Worm (Caenorhabditis elegans) whole organism, young adult: ENCODE results near the gene mlt-8.

Source experiments
- B0336.3 ChIP-seq: fragments of 200-800 bp; sonication (Bioruptor generic); IDR thresholded peaks from 2 replicates; pipeline ENCODE4 v1.3.6; 2022; ENCODE audit warnings: missing genetic modification characterization, missing compliant biosample characterization
- D2030.7 ChIP-seq: fragments of 200-800 bp; sonication (Bioruptor generic); IDR thresholded peaks from 2 replicates; pipeline ENCODE4 v1.3.6; 2022; ENCODE audit warnings: missing genetic modification reagents, missing genetic modification characterization, missing compliant biosample characterization
- F10E7.11 ChIP-seq: sonication (generic microtip); optimal IDR thresholded peaks from 2 replicates; lab custom pipeline; 2017; ENCODE audit warnings: mild to moderate bottlenecking, missing genetic modification characterization, moderate library complexity, missing compliant biosample characterization
- F22D6.2 ChIP-seq: sonication (generic microtip); optimal IDR thresholded peaks from 2 replicates; lab custom pipeline; 2016; ENCODE audit warnings: mild to moderate bottlenecking, missing genetic modification characterization, missing compliant biosample characterization
- F33H1.4 ChIP-seq: fragments of 200-800 bp; sonication (Bioruptor generic); IDR thresholded peaks from 2 replicates; pipeline ENCODE4 v1.3.6; 2022; ENCODE audit warnings: missing genetic modification reagents, missing genetic modification characterization, missing compliant biosample characterization
- F39B2.1 ChIP-seq: fragments of 200-800 bp; sonication (Bioruptor generic); IDR thresholded peaks from 2 replicates; pipeline ENCODE4 v1.3.6; 2022; ENCODE audit warnings: missing genetic modification reagents, missing genetic modification characterization, missing compliant biosample characterization
- F49E8.2 ChIP-seq: sonication (generic microtip); optimal IDR thresholded peaks from 3 replicates; lab custom pipeline; 2017; ENCODE audit warnings: missing genetic modification characterization, mild to moderate bottlenecking, missing compliant biosample characterization, antibody characterized with exemption, moderate library complexity; ENCODE audit not compliant: insufficient read depth
- F52B5.7 ChIP-seq: sonication (generic microtip); optimal IDR thresholded peaks from 2 replicates; lab custom pipeline; 2016; ENCODE audit warnings: mild to moderate bottlenecking, missing genetic modification characterization, missing compliant biosample characterization
- K12H6.12 ChIP-seq: fragments of 200-800 bp; sonication (Bioruptor generic); optimal IDR thresholded peaks from 2 replicates; lab custom pipeline; 2018; ENCODE audit warnings: mild to moderate bottlenecking, missing genetic modification characterization, missing compliant biosample characterization
- Y53G8AR.9 ChIP-seq: fragments of 200-800 bp; sonication (Bioruptor generic); conservative IDR thresholded peaks from 2 replicates; pipeline ENCODE4 v1.3.6; 2022; ENCODE audit warnings: missing genetic modification reagents, missing genetic modification characterization, missing compliant biosample characterization
- Y56A3A.18 ChIP-seq: fragments of 200-800 bp; sonication (Bioruptor generic); IDR thresholded peaks from 2 replicates; pipeline ENCODE4 v1.3.6; 2022; ENCODE audit warnings: missing genetic modification reagents, missing genetic modification characterization, missing compliant biosample characterization
- Y79H2A.3 ChIP-seq: fragments of 200-800 bp; sonication (Bioruptor generic); conservative IDR thresholded peaks from 2 replicates; pipeline ENCODE4 v1.3.6; 2022; ENCODE audit warnings: missing genetic modification reagents, missing genetic modification characterization, missing compliant biosample characterization
- ZK185.1 ChIP-seq: sonication (generic microtip); optimal IDR thresholded peaks from 2 replicates; lab custom pipeline; 2016; ENCODE audit warnings: mild to moderate bottlenecking, missing genetic modification characterization, missing compliant biosample characterization; ENCODE audit not compliant: poor library complexity, severe bottlenecking
- akir-1 ChIP-seq: fragments of 200-800 bp; sonication (Bioruptor generic); optimal IDR thresholded peaks from 2 replicates; lab custom pipeline; 2018; ENCODE audit warnings: mild to moderate bottlenecking, missing genetic modification characterization, moderate library complexity, missing compliant biosample characterization
- attf-3 ChIP-seq: fragments of 200-800 bp; sonication (Bioruptor generic); conservative IDR thresholded peaks from 2 replicates; pipeline ENCODE4 v1.3.6; 2022; ENCODE audit warnings: missing genetic modification reagents, missing genetic modification characterization, missing compliant biosample characterization
- attf-6 ChIP-seq: fragments of 200-800 bp; sonication (Bioruptor generic); IDR thresholded peaks from 2 replicates; pipeline ENCODE4 v1.3.6; 2022; ENCODE audit warnings: missing genetic modification reagents, missing genetic modification characterization, missing compliant biosample characterization
- ccch-3 ChIP-seq: fragments of 200-800 bp; sonication (Bioruptor generic); optimal IDR thresholded peaks from 2 replicates; lab custom pipeline; 2018; ENCODE audit warnings: mild to moderate bottlenecking, missing genetic modification characterization, missing compliant biosample characterization
- cebp-1 ChIP-seq, 2 experiments: fragments of 200-800 bp in 1 of 2; sonication (Bioruptor generic) in 1 of 2; sonication (generic microtip) in 1 of 2; IDR thresholded peaks in 1 of 2; optimal IDR thresholded peaks in 1 of 2; 2 replicates each; pipeline versions ENCODE4 v1.3.6 to Lab custom; 2017 to 2022; ENCODE audit warnings: missing compliant biosample characterization in 2 of 2, missing genetic modification characterization in 2 of 2, mild to moderate bottlenecking in 1 of 2, missing genetic modification reagents in 1 of 2, moderate library complexity in 1 of 2
- ceh-100 ChIP-seq: fragments of 200-800 bp; sonication (Bioruptor generic); IDR thresholded peaks from 2 replicates; pipeline ENCODE4 v1.3.6; 2022; ENCODE audit warnings: missing genetic modification reagents, missing genetic modification characterization, missing compliant biosample characterization
- ceh-27 ChIP-seq: fragments of 200-800 bp; sonication (Bioruptor generic); optimal IDR thresholded peaks from 2 replicates; lab custom pipeline; 2018; ENCODE audit warnings: mild to moderate bottlenecking, missing genetic modification characterization, moderate library complexity, missing compliant biosample characterization
- ceh-58 ChIP-seq: fragments of 200-800 bp; sonication (Bioruptor generic); IDR thresholded peaks from 2 replicates; pipeline ENCODE4 v1.3.6; 2022; ENCODE audit warnings: missing genetic modification characterization, missing compliant biosample characterization
- chd-7 ChIP-seq: sonication (generic microtip); optimal IDR thresholded peaks from 2 replicates; lab custom pipeline; 2016; ENCODE audit warnings: mild to moderate bottlenecking, missing genetic modification characterization, moderate library complexity, missing compliant biosample characterization
- dox-1 ChIP-seq: fragments of 200-800 bp; sonication (Bioruptor generic); IDR thresholded peaks from 2 replicates; pipeline ENCODE4 v1.3.6; 2022; ENCODE audit warnings: missing genetic modification reagents, missing genetic modification characterization, missing compliant biosample characterization
- dpff-1 ChIP-seq: sonication (generic microtip); optimal IDR thresholded peaks from 2 replicates; lab custom pipeline; 2017; ENCODE audit warnings: mild to moderate bottlenecking, missing genetic modification characterization, missing compliant biosample characterization
- dpl-1 ChIP-seq: fragments of 150-350 bp; optimal IDR thresholded peaks from 2 replicates; lab custom pipeline; 2014; ENCODE audit warnings: missing biosample characterization, missing genetic modification reagents, missing genetic modification characterization
- efl-1 ChIP-seq: fragments of 150-350 bp; optimal IDR thresholded peaks from 2 replicates; lab custom pipeline; 2014; ENCODE audit warnings: missing biosample characterization, missing genetic modification reagents, missing genetic modification characterization
- egrh-3 ChIP-seq: fragments of 200-800 bp; sonication (Bioruptor generic); IDR thresholded peaks from 2 replicates; pipeline ENCODE4 v1.3.6; 2022; ENCODE audit warnings: missing genetic modification reagents, missing genetic modification characterization, missing compliant biosample characterization
- ekl-4 ChIP-seq: fragments of 200-800 bp; sonication (Bioruptor generic); IDR thresholded peaks from 2 replicates; pipeline ENCODE4 v1.3.6; 2022; ENCODE audit warnings: missing genetic modification reagents, missing genetic modification characterization, missing compliant biosample characterization
- him-1 ChIP-seq: sonication (generic microtip); optimal IDR thresholded peaks from 2 replicates; lab custom pipeline; 2016; ENCODE audit warnings: missing genotype, missing genetic modification reagents, missing genetic modification characterization, missing compliant biosample characterization
- hmg-20 ChIP-seq: fragments of 200-800 bp; sonication (Bioruptor generic); IDR thresholded peaks from 2 replicates; pipeline ENCODE4 v1.3.6; 2022; ENCODE audit warnings: missing genetic modification reagents, missing genetic modification characterization, missing compliant biosample characterization
- lag-1 ChIP-seq: fragments of 200-800 bp; sonication (Bioruptor generic); IDR thresholded peaks from 2 replicates; pipeline ENCODE4 v1.3.6; 2022; ENCODE audit warnings: missing genetic modification reagents, missing genetic modification characterization, missing compliant biosample characterization
- let-526 ChIP-seq: fragments of 200-800 bp; sonication (Bioruptor generic); IDR thresholded peaks from 2 replicates; pipeline ENCODE4 v1.3.6; 2022; ENCODE audit warnings: missing genetic modification reagents, missing genetic modification characterization, missing compliant biosample characterization
- let-607 ChIP-seq, 2 experiments: fragments of 200-800 bp in 1 of 2; sonication (Bioruptor generic) in 1 of 2; sonication (generic microtip) in 1 of 2; optimal IDR thresholded peaks; 2 replicates each; lab custom pipeline; 2016 to 2018; ENCODE audit warnings: mild to moderate bottlenecking in 2 of 2, missing compliant biosample characterization in 2 of 2, missing genetic modification characterization in 2 of 2, moderate library complexity in 2 of 2, missing genotype in 1 of 2
- lin-54 ChIP-seq: fragments of 200-800 bp; sonication (Bioruptor generic); optimal IDR thresholded peaks from 2 replicates; lab custom pipeline; 2018; ENCODE audit warnings: mild to moderate bottlenecking, missing genetic modification characterization, missing compliant biosample characterization
- madf-6 ChIP-seq: fragments of 200-800 bp; sonication (Bioruptor generic); IDR thresholded peaks from 2 replicates; pipeline ENCODE4 v1.3.6; 2022; ENCODE audit warnings: missing genetic modification reagents, missing genetic modification characterization, missing compliant biosample characterization
- madf-8 ChIP-seq: fragments of 200-800 bp; sonication (Bioruptor generic); conservative IDR thresholded peaks from 2 replicates; pipeline ENCODE4 v1.3.6; 2022; ENCODE audit warnings: missing genetic modification reagents, missing genetic modification characterization, missing compliant biosample characterization
- mcd-1 ChIP-seq: fragments of 200-800 bp; sonication (Bioruptor generic); IDR thresholded peaks from 2 replicates; pipeline ENCODE4 v1.3.6; 2022; ENCODE audit warnings: missing genetic modification reagents, missing genetic modification characterization, missing compliant biosample characterization
- nfya-1 ChIP-seq: sonication (generic microtip); optimal IDR thresholded peaks from 2 replicates; lab custom pipeline; 2017; ENCODE audit warnings: antibody characterized with exemption, missing compliant biosample characterization, missing genetic modification characterization, borderline replicate concordance; ENCODE audit not compliant: insufficient read depth
- nfya-2 ChIP-seq: fragments of 200-800 bp; sonication (Bioruptor generic); IDR thresholded peaks from 2 replicates; pipeline ENCODE4 v1.3.6; 2022; ENCODE audit warnings: missing genetic modification reagents, missing genetic modification characterization, missing compliant biosample characterization
- nhr-120 ChIP-seq: fragments of 200-800 bp; sonication (Bioruptor generic); IDR thresholded peaks from 2 replicates; pipeline ENCODE4 v1.3.6; 2022; ENCODE audit warnings: missing genetic modification characterization, missing compliant biosample characterization
- nhr-179 ChIP-seq: sonication (generic microtip); optimal IDR thresholded peaks from 2 replicates; lab custom pipeline; 2016; ENCODE audit warnings: mild to moderate bottlenecking, missing genetic modification characterization, missing compliant biosample characterization
- rec-8 ChIP-seq, 2 experiments: sonication (generic microtip); optimal IDR thresholded peaks; 2 replicates each; lab custom pipeline; 2016; ENCODE audit warnings: mild to moderate bottlenecking in 2 of 2, missing genetic modification characterization in 2 of 2, missing genetic modification reagents in 2 of 2, missing genotype in 2 of 2, missing biosample characterization in 1 of 2, missing compliant biosample characterization in 1 of 2, moderate library complexity in 1 of 2
- repo-1 ChIP-seq: sonication (generic microtip); optimal IDR thresholded peaks from 2 replicates; lab custom pipeline; 2017; ENCODE audit warnings: mild to moderate bottlenecking, missing genetic modification characterization, missing compliant biosample characterization
- snpc-1.1 ChIP-seq: sonication (generic microtip); optimal IDR thresholded peaks from 2 replicates; lab custom pipeline; 2017; ENCODE audit warnings: missing genetic modification characterization, mild to moderate bottlenecking, missing compliant biosample characterization, antibody characterized with exemption, moderate library complexity, missing genotype, missing genetic modification reagents; ENCODE audit not compliant: insufficient read depth
- snpc-3.4 ChIP-seq: sonication (generic microtip); optimal IDR thresholded peaks from 2 replicates; lab custom pipeline; 2017; ENCODE audit warnings: missing genetic modification characterization, mild to moderate bottlenecking, missing compliant biosample characterization, antibody characterized with exemption, moderate library complexity, missing genotype, missing genetic modification reagents
- tbx-9 ChIP-seq: sonication (generic microtip); optimal IDR thresholded peaks from 2 replicates; lab custom pipeline; 2016; ENCODE audit warnings: borderline replicate concordance, missing genetic modification characterization, inconsistent platforms, missing compliant biosample characterization
- xnd-1 ChIP-seq: sonication (generic microtip); optimal IDR thresholded peaks from 2 replicates; lab custom pipeline; 2016; ENCODE audit warnings: missing genotype, missing genetic modification reagents, missing genetic modification characterization, missing compliant biosample characterization

mlt-8 gene

DNA sequence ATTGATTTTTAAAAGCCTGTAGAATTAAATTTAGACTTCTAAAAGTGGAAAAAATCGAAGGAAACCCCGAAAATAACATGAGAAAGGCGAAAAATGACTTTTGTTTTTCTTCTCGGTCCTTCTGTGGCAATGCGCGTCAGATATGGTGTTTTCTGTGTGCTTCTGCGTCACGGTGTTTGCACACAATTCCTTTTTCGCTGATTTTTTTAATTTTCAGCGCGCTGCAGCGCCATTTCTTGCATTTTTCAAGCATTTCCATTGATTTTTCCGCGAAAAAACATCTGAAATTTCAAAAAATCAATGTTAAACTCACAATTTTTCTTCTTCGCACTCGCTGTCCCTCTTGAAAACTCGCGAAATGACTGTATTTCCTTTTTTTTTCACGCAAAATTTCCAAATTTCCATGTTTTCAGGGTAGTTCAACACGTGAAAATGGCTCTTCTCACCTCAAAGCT is 8.3 kb upstream of the mlt-8 start, which contains the start of the genes cdc-37 and W08F4.3 (continued):
- TF ChIP-seq him-1 (tag; lab: Kevin White, UChicago), result no peak
- TF ChIP-seq nfya-1, result no peak
- TF ChIP-seq D2030.7 (GFP tag; lab: Robert Waterston, UW), result peak; percentile 72
- no peak for TF ChIP-seq dpff-1 (tag; lab: Kevin White, UChicago)
- TF ChIP-seq F49E8.2, result no peak
- no peak for TF ChIP-seq ceh-58 (GFP tag; lab: Robert Waterston, UW)
- TF ChIP-seq akir-1 (GFP tag; lab: Kevin White, UChicago), result no peak
- TF ChIP-seq F39B2.1 (GFP tag; lab: Robert Waterston, UW), result no peak
- TF ChIP-seq tbx-9 (tag; lab: Kevin White, UChicago), result no peak
- no peak for TF ChIP-seq egrh-3 (GFP tag; lab: Robert Waterston, UW)
- TF ChIP-seq repo-1 (tag; lab: Kevin White, UChicago), result no peak
- TF ChIP-seq ccch-3 (GFP tag; lab: Kevin White, UChicago), result no peak
- TF ChIP-seq F52B5.7 (tag; lab: Kevin White, UChicago), result no peak
- TF ChIP-seq F33H1.4 (GFP tag; lab: Robert Waterston, UW), result peak; percentile 60; the same call in 1 of the 2 replicates
- TF ChIP-seq rec-8 (tag; optimal IDR thresholded peaks at IDR 0.05; lab: Kevin White, UChicago), result no peak
- TF ChIP-seq snpc-3.4 (tag; lab: Kevin White, UChicago), result peak; percentile 51
- no peak for TF ChIP-seq ZK185.1 (tag; lab: Kevin White, UChicago)
- TF ChIP-seq Y53G8AR.9, result no peak
- TF ChIP-seq let-526 (GFP tag; lab: Robert Waterston, UW), result no peak
- no peak for TF ChIP-seq chd-7 (tag; lab: Kevin White, UChicago)
- peak; percentile 24; the same call in 1 of the 2 replicates for TF ChIP-seq dox-1 (GFP tag; lab: Robert Waterston, UW)
- no peak for TF ChIP-seq attf-6 (GFP tag; lab: Robert Waterston, UW)
- peak; percentile 27; the same call in 1 of the 2 replicates for TF ChIP-seq ekl-4
- TF ChIP-seq B0336.3 (GFP tag; lab: Robert Waterston, UW), result no peak
- TF ChIP-seq ceh-27 (GFP tag; lab: Kevin White, UChicago), result no peak
- peak; percentile 57 for TF ChIP-seq xnd-1 (tag; lab: Kevin White, UChicago)
- no peak for TF ChIP-seq nhr-120
- TF ChIP-seq snpc-1.1 (tag; lab: Kevin White, UChicago), result peak; percentile 12
- peak; percentile 87 for TF ChIP-seq madf-6 (GFP tag; lab: Robert Waterston, UW)
- TF ChIP-seq dpl-1 (GFP tag; lab: Kevin White, UChicago), result peak; percentile 54
- TF ChIP-seq hmg-20 (GFP tag; lab: Robert Waterston, UW), result no peak
- no peak for TF ChIP-seq Y79H2A.3
- TF ChIP-seq lag-1 (GFP tag; lab: Robert Waterston, UW), result no peak
- no peak for TF ChIP-seq F22D6.2 (tag; lab: Kevin White, UChicago)
- no peak for TF ChIP-seq K12H6.12
- peak; percentile 75 for TF ChIP-seq madf-8 (GFP tag; lab: Robert Waterston, UW)
- no peak for TF ChIP-seq let-607 (tag; optimal IDR thresholded peaks at IDR 0.05; lab: Kevin White, UChicago)
- no peak for TF ChIP-seq nfya-2
- no peak for TF ChIP-seq Y56A3A.18 (GFP tag; lab: Robert Waterston, UW)
- no peak for TF ChIP-seq F10E7.11 (tag; lab: Kevin White, UChicago)
- no peak for TF ChIP-seq ceh-100 (GFP tag; lab: Robert Waterston, UW)
- TF ChIP-seq nhr-179, result no peak
- TF ChIP-seq attf-3 (GFP tag; lab: Robert Waterston, UW), result no peak
- peak; percentile 52 for TF ChIP-seq lin-54 (GFP tag; lab: Kevin White, UChicago)
- TF ChIP-seq efl-1 (GFP tag; lab: Kevin White, UChicago), result peak; percentile 90
- no peak for TF ChIP-seq cebp-1 (GFP tag; IDR thresholded peaks at IDR 0.05; lab: Robert Waterston, UW)
- TF ChIP-seq cebp-1 (tag; optimal IDR thresholded peaks at IDR 0.05; lab: Kevin White, UChicago), result no peak
- peak; percentile 63 for TF ChIP-seq mcd-1 (GFP tag; lab: Robert Waterston, UW)
